Worm (Caenorhabditis elegans): ENCODE measurements around the gene vab-2.

The vab-2 gene

ce11 chrIV:3740830-3741477 lies 25.7 kb downstream of the vab-2 start, which contains the start of gene nape-1 (continued):
- TF ChIP-seq mep-1 (tag; optimal IDR thresholded peaks at IDR 0.05): peak; percentile 0
- no peak for TF ChIP-seq blmp-1 (tag; optimal IDR thresholded peaks at IDR 0.05)
- TF ChIP-seq lsy-2 (tag; optimal IDR thresholded peaks at IDR 0.05): peak in 1 of 2 experiments; percentile 64
- no peak for TF ChIP-seq ama-1 (optimal IDR thresholded peaks at IDR 0.05)
- no peak for TF ChIP-seq ceh-88 (GFP tag; IDR thresholded peaks at IDR 0.05)
- no peak for TF ChIP-seq ceh-8 (GFP tag; optimal IDR thresholded peaks at IDR 0.05)
- TF ChIP-seq zip-4 (GFP tag; optimal IDR thresholded peaks at IDR 0.05): no peak
- peak; percentile 81 for TF ChIP-seq lin-14 (GFP tag; optimal IDR thresholded peaks at IDR 0.05)
- TF ChIP-seq unc-86 (tag; optimal IDR thresholded peaks at IDR 0.05): no peak
- no peak for TF ChIP-seq fos-1 (tag; optimal IDR thresholded peaks at IDR 0.05)
- no peak for TF ChIP-seq efl-3 (GFP tag; optimal IDR thresholded peaks at IDR 0.05)
- no peak for TF ChIP-seq unc-130 (tag; optimal IDR thresholded peaks at IDR 0.05)
- TF ChIP-seq tlp-1 (tag; optimal IDR thresholded peaks at IDR 0.05): no peak
- no peak for TF ChIP-seq ceh-90 (tag; optimal IDR thresholded peaks at IDR 0.05)
- TF ChIP-seq hlh-17 (GFP tag; optimal IDR thresholded peaks at IDR 0.05; ENCODE audit: borderline replicate concordance): no peak
- TF ChIP-seq snu-23 (GFP tag; optimal IDR thresholded peaks at IDR 0.05): peak; percentile 31
- no peak for TF ChIP-seq fkh-10 (GFP tag; optimal IDR thresholded peaks at IDR 0.05)
- TF ChIP-seq nhr-71 (tag; optimal IDR thresholded peaks at IDR 0.05): peak; percentile 41
- TF ChIP-seq aha-1 (tag; optimal IDR thresholded peaks at IDR 0.05): no peak
- TF ChIP-seq swsn-7 (tag; optimal IDR thresholded peaks at IDR 0.05): peak; percentile 10
- no peak for TF ChIP-seq ets-5 (GFP tag; IDR thresholded peaks at IDR 0.05)
- TF ChIP-seq irx-1 (tag; optimal IDR thresholded peaks at IDR 0.05): no peak
- no peak for TF ChIP-seq lin-39 (tag; optimal IDR thresholded peaks at IDR 0.05)
- peak; percentile 34 for TF ChIP-seq lin-15B (tag; optimal IDR thresholded peaks at IDR 0.05)
- peak; percentile 18 to 46 for TF ChIP-seq lin-35 (GFP tag; optimal IDR thresholded peaks at IDR 0.05)
- no peak for TF ChIP-seq nhr-237 (tag; optimal IDR thresholded peaks at IDR 0.05)
- TF ChIP-seq sup-37 (GFP tag; optimal IDR thresholded peaks at IDR 0.05): no peak
- no peak for TF ChIP-seq elt-2 (tag; optimal IDR thresholded peaks at IDR 0.05)
- TF ChIP-seq tbx-2 (tag; optimal IDR thresholded peaks at IDR 0.05): peak; percentile 43
- TF ChIP-seq xbp-1 (tag; optimal IDR thresholded peaks at IDR 0.05): peak; percentile 5
- TF ChIP-seq nhr-28 (tag; optimal IDR thresholded peaks at IDR 0.05): no peak
- peak in 1 of 3 experiments; percentile 54 for TF ChIP-seq ceh-82 (tag; optimal IDR thresholded peaks at IDR 0.05)
- TF ChIP-seq elt-3 (tag; optimal IDR thresholded peaks at IDR 0.05): no peak
- no peak for TF ChIP-seq isw-1 (GFP tag; IDR thresholded peaks at IDR 0.05)
- TF ChIP-seq nhr-47 (tag; optimal IDR thresholded peaks at IDR 0.05): no peak
- peak; percentile 24 for TF ChIP-seq F16B12.6 (tag; optimal IDR thresholded peaks at IDR 0.05)
- TF ChIP-seq nhr-76 (tag; optimal IDR thresholded peaks at IDR 0.05): no peak
- TF ChIP-seq pqm-1 (tag; optimal IDR thresholded peaks at IDR 0.05): no peak
- TF ChIP-seq egl-13 (tag; optimal IDR thresholded peaks at IDR 0.05): no peak
- no peak for TF ChIP-seq hlh-4 (tag; optimal IDR thresholded peaks at IDR 0.05)
- TF ChIP-seq ceh-63 (GFP tag; optimal IDR thresholded peaks at IDR 0.05): no peak
- no peak for TF ChIP-seq jun-1 (tag; optimal IDR thresholded peaks at IDR 0.05)
- no peak for TF ChIP-seq C34B4.2 (tag; optimal IDR thresholded peaks at IDR 0.05)
- no peak; the same call in 1 of the 2 replicates for TF ChIP-seq nhr-19 (GFP tag; conservative IDR thresholded peaks at IDR 0.05)
- no peak for TF ChIP-seq ces-1 (GFP tag; optimal IDR thresholded peaks at IDR 0.05)
- TF ChIP-seq dsc-1 (tag; optimal IDR thresholded peaks at IDR 0.05): no peak
- no peak for TF ChIP-seq pax-3 (tag; optimal IDR thresholded peaks at IDR 0.05)
- no peak for TF ChIP-seq skn-1 (tag; optimal IDR thresholded peaks at IDR 0.05)
- no peak for TF ChIP-seq mab-9 (GFP tag; IDR thresholded peaks at IDR 0.05)
- TF ChIP-seq Y116A8C.19 (tag; optimal IDR thresholded peaks at IDR 0.05; ENCODE audit: borderline replicate concordance): no peak
- no peak for TF ChIP-seq sox-4 (tag; optimal IDR thresholded peaks at IDR 0.05)
- TF ChIP-seq unc-98 (GFP tag; IDR thresholded peaks at IDR 0.05): no peak
- no peak for TF ChIP-seq alr-1 (tag; optimal IDR thresholded peaks at IDR 0.05; ENCODE audit: borderline replicate concordance)

Data from whole organism, L1 larva.